Worm (Caenorhabditis elegans): Measurements from ENCODE around the gene rcq-5.

ce11 chrIII:4004064-4004580 is 53.7 kb downstream of the rcq-5 start, which contains the start of gene tif-1A:
- TF ChIP-seq him-1 (tag; optimal IDR thresholded peaks at IDR 0.05) (peak; percentile 32), W03F9.2 (tag; optimal IDR thresholded peaks at IDR 0.05) (peak; percentile 81)
